Worm (Caenorhabditis elegans) whole organism, young adult: ENCODE results near the gene nlp-52.

Experiments used
- C06A6.2 ChIP-seq: fragments of 200-800 bp; sonication (Bioruptor generic); conservative IDR thresholded peaks from 2 replicates; pipeline ENCODE4 v1.3.6; 2022; ENCODE audit warnings: missing genetic modification characterization, missing compliant biosample characterization
- F23B12.7 ChIP-seq: sonication (generic microtip); optimal IDR thresholded peaks from 2 replicates; lab custom pipeline; 2017; ENCODE audit warnings: missing genetic modification characterization, mild to moderate bottlenecking, missing compliant biosample characterization, antibody characterized with exemption, moderate library complexity; ENCODE audit not compliant: insufficient read depth
- F33H1.4 ChIP-seq: fragments of 200-800 bp; sonication (Bioruptor generic); IDR thresholded peaks from 2 replicates; pipeline ENCODE4 v1.3.6; 2022; ENCODE audit warnings: missing genetic modification reagents, missing genetic modification characterization, missing compliant biosample characterization
- F52B5.7 ChIP-seq: sonication (generic microtip); optimal IDR thresholded peaks from 2 replicates; lab custom pipeline; 2016; ENCODE audit warnings: mild to moderate bottlenecking, missing genetic modification characterization, missing compliant biosample characterization
- F57C9.4 ChIP-seq: sonication (generic microtip); optimal IDR thresholded peaks from 2 replicates; lab custom pipeline; 2017; ENCODE audit warnings: mild to moderate bottlenecking, missing genetic modification characterization, missing compliant biosample characterization
- K11D2.4 ChIP-seq: fragments of 200-800 bp; sonication (Bioruptor generic); IDR thresholded peaks from 2 replicates; pipeline ENCODE4 v1.3.6; 2022; ENCODE audit warnings: missing genetic modification reagents, missing genetic modification characterization, missing compliant biosample characterization
- Y53F4B.3 ChIP-seq: fragments of 200-800 bp; sonication (Bioruptor generic); IDR thresholded peaks from 2 replicates; pipeline ENCODE4 v1.3.6; 2022; ENCODE audit warnings: missing genetic modification reagents, missing genetic modification characterization, missing compliant biosample characterization
- ZK185.1 ChIP-seq: sonication (generic microtip); optimal IDR thresholded peaks from 2 replicates; lab custom pipeline; 2016; ENCODE audit warnings: mild to moderate bottlenecking, missing genetic modification characterization, missing compliant biosample characterization; ENCODE audit not compliant: poor library complexity, severe bottlenecking
- atf-7 ChIP-seq: sonication (generic microtip); optimal IDR thresholded peaks from 2 replicates; lab custom pipeline; 2017; ENCODE audit warnings: mild to moderate bottlenecking, missing genetic modification characterization, missing compliant biosample characterization
- attf-6 ChIP-seq: fragments of 200-800 bp; sonication (Bioruptor generic); IDR thresholded peaks from 2 replicates; pipeline ENCODE4 v1.3.6; 2022; ENCODE audit warnings: missing genetic modification reagents, missing genetic modification characterization, missing compliant biosample characterization
- ceh-40 ChIP-seq: fragments of 200-800 bp; sonication (Bioruptor generic); IDR thresholded peaks from 2 replicates; pipeline ENCODE4 v1.3.6; 2022; ENCODE audit warnings: missing genetic modification characterization, missing compliant biosample characterization
- ceh-79 ChIP-seq: sonication (generic microtip); optimal IDR thresholded peaks from 2 replicates; lab custom pipeline; 2017; ENCODE audit warnings: mild to moderate bottlenecking, missing genetic modification characterization, missing compliant biosample characterization
- die-1 ChIP-seq: sonication (generic microtip); optimal IDR thresholded peaks from 2 replicates; lab custom pipeline; 2016; ENCODE audit warnings: missing genotype, mild to moderate bottlenecking, missing genetic modification characterization, missing compliant biosample characterization
- dox-1 ChIP-seq: fragments of 200-800 bp; sonication (Bioruptor generic); IDR thresholded peaks from 2 replicates; pipeline ENCODE4 v1.3.6; 2022; ENCODE audit warnings: missing genetic modification reagents, missing genetic modification characterization, missing compliant biosample characterization
- egrh-3 ChIP-seq: fragments of 200-800 bp; sonication (Bioruptor generic); IDR thresholded peaks from 2 replicates; pipeline ENCODE4 v1.3.6; 2022; ENCODE audit warnings: missing genetic modification reagents, missing genetic modification characterization, missing compliant biosample characterization
- ekl-4 ChIP-seq: fragments of 200-800 bp; sonication (Bioruptor generic); IDR thresholded peaks from 2 replicates; pipeline ENCODE4 v1.3.6; 2022; ENCODE audit warnings: missing genetic modification reagents, missing genetic modification characterization, missing compliant biosample characterization
- gei-17 ChIP-seq: fragments of 200-800 bp; sonication (Bioruptor generic); optimal IDR thresholded peaks from 2 replicates; lab custom pipeline; 2018; ENCODE audit warnings: mild to moderate bottlenecking, missing genetic modification characterization, missing compliant biosample characterization
- him-1 ChIP-seq: sonication (generic microtip); optimal IDR thresholded peaks from 2 replicates; lab custom pipeline; 2016; ENCODE audit warnings: missing genotype, missing genetic modification reagents, missing genetic modification characterization, missing compliant biosample characterization
- hlh-12 ChIP-seq: sonication (generic microtip); optimal IDR thresholded peaks from 2 replicates; lab custom pipeline; 2016; ENCODE audit warnings: missing genetic modification characterization, missing compliant biosample characterization
- hlh-26 ChIP-seq: fragments of 200-800 bp; sonication (Bioruptor generic); conservative IDR thresholded peaks from 2 replicates; pipeline ENCODE4 v1.3.6; 2022; ENCODE audit warnings: missing genetic modification reagents, missing genetic modification characterization, missing compliant biosample characterization
- hmg-20 ChIP-seq: fragments of 200-800 bp; sonication (Bioruptor generic); IDR thresholded peaks from 2 replicates; pipeline ENCODE4 v1.3.6; 2022; ENCODE audit warnings: missing genetic modification reagents, missing genetic modification characterization, missing compliant biosample characterization
- lag-1 ChIP-seq: fragments of 200-800 bp; sonication (Bioruptor generic); IDR thresholded peaks from 2 replicates; pipeline ENCODE4 v1.3.6; 2022; ENCODE audit warnings: missing genetic modification reagents, missing genetic modification characterization, missing compliant biosample characterization
- lir-1 ChIP-seq: fragments of 200-800 bp; sonication (Bioruptor generic); conservative IDR thresholded peaks from 2 replicates; pipeline ENCODE4 v1.3.6; 2022; ENCODE audit warnings: missing genetic modification reagents, missing genetic modification characterization, missing compliant biosample characterization
- lsl-1 ChIP-seq: fragments of 200-800 bp; sonication (Bioruptor generic); optimal IDR thresholded peaks from 2 replicates; lab custom pipeline; 2018; ENCODE audit warnings: mild to moderate bottlenecking, missing genetic modification characterization, moderate library complexity, missing compliant biosample characterization
- madf-10 ChIP-seq: sonication (generic microtip); optimal IDR thresholded peaks from 2 replicates; lab custom pipeline; 2016; ENCODE audit warnings: mild to moderate bottlenecking, missing genetic modification characterization, missing compliant biosample characterization
- mel-28 ChIP-seq: sonication (generic microtip); optimal IDR thresholded peaks from 2 replicates; lab custom pipeline; 2016; ENCODE audit warnings: borderline replicate concordance, mild to moderate bottlenecking, missing genetic modification characterization, missing compliant biosample characterization
- mes-4 ChIP-seq: sonication (generic microtip); optimal IDR thresholded peaks from 2 replicates; lab custom pipeline; 2016; ENCODE audit warnings: missing genotype, missing genetic modification characterization, missing compliant biosample characterization
- mxl-1 ChIP-seq: sonication (generic microtip); optimal IDR thresholded peaks from 2 replicates; lab custom pipeline; 2016; ENCODE audit warnings: missing genetic modification characterization, missing compliant biosample characterization
- nfyb-1 ChIP-seq: fragments of 200-800 bp; sonication (Bioruptor generic); IDR thresholded peaks from 2 replicates; pipeline ENCODE4 v1.3.6; 2022; ENCODE audit warnings: missing genetic modification reagents, missing genetic modification characterization, missing compliant biosample characterization
- sdz-38 ChIP-seq: sonication (generic microtip); optimal IDR thresholded peaks from 2 replicates; lab custom pipeline; 2016; ENCODE audit warnings: missing genotype, missing genetic modification characterization, missing compliant biosample characterization
- sea-2 ChIP-seq: fragments of 200-800 bp; sonication (Bioruptor generic); IDR thresholded peaks from 2 replicates; pipeline ENCODE4 v1.3.6; 2022; ENCODE audit warnings: missing genetic modification characterization, missing compliant biosample characterization
- snpc-1.3 ChIP-seq: sonication (generic microtip); optimal IDR thresholded peaks from 2 replicates; lab custom pipeline; 2017; ENCODE audit warnings: missing genetic modification characterization, mild to moderate bottlenecking, missing compliant biosample characterization, antibody characterized with exemption, moderate library complexity, missing genotype, missing genetic modification reagents; ENCODE audit not compliant: insufficient read depth
- snpc-4 ChIP-seq, 5 experiments: fragments of 150-350 bp in 1 of 5; sonication (generic microtip) in 4 of 5; optimal IDR thresholded peaks; 2 replicates each; lab custom pipeline; 2014 to 2018; ENCODE audit warnings: missing genetic modification characterization in 5 of 5, missing biosample characterization in 3 of 5, antibody characterized with exemption in 2 of 5, mild to moderate bottlenecking in 2 of 5, missing compliant biosample characterization in 2 of 5, missing genotype in 2 of 5, moderate library complexity in 2 of 5, missing genetic modification reagents in 1 of 5
- sptf-2 ChIP-seq: fragments of 200-800 bp; sonication (Bioruptor generic); optimal IDR thresholded peaks from 2 replicates; lab custom pipeline; 2018; ENCODE audit warnings: mild to moderate bottlenecking, missing genetic modification characterization, missing compliant biosample characterization
- tbp1 ChIP-seq: fragments of 200-800 bp; sonication (Bioruptor generic); optimal IDR thresholded peaks from 2 replicates; lab custom pipeline; 2018; ENCODE audit warnings: mild to moderate bottlenecking, missing genetic modification characterization, missing compliant biosample characterization
- tlf-1 ChIP-seq: fragments of 200-800 bp; sonication (Bioruptor generic); optimal IDR thresholded peaks from 2 replicates; lab custom pipeline; 2018; ENCODE audit warnings: mild to moderate bottlenecking, missing genetic modification characterization, missing compliant biosample characterization
- unc-130 ChIP-seq: sonication (generic microtip); optimal IDR thresholded peaks from 2 replicates; lab custom pipeline; 2016; ENCODE audit warnings: missing genetic modification reagents, missing genetic modification characterization, missing compliant biosample characterization
- xnd-1 ChIP-seq: sonication (generic microtip); optimal IDR thresholded peaks from 2 replicates; lab custom pipeline; 2016; ENCODE audit warnings: missing genotype, missing genetic modification reagents, missing genetic modification characterization, missing compliant biosample characterization
- zfh-2 ChIP-seq: fragments of 200-800 bp; sonication (Bioruptor generic); conservative IDR thresholded peaks from 2 replicates; pipeline ENCODE4 v1.3.6; 2022; ENCODE audit warnings: missing genetic modification reagents, missing genetic modification characterization, missing compliant biosample characterization
- zim-3 ChIP-seq: sonication (generic microtip); optimal IDR thresholded peaks from 2 replicates; lab custom pipeline; 2017; ENCODE audit warnings: mild to moderate bottlenecking, missing genetic modification characterization, moderate library complexity, missing compliant biosample characterization
- ztf-18 ChIP-seq: sonication (generic microtip); optimal IDR thresholded peaks from 2 replicates; lab custom pipeline; 2016; ENCODE audit warnings: missing genotype, mild to moderate bottlenecking, missing genetic modification characterization, missing compliant biosample characterization
- ztf-25 ChIP-seq: fragments of 200-800 bp; sonication (Bioruptor generic); IDR thresholded peaks from 2 replicates; pipeline ENCODE4 v1.3.6; 2022; ENCODE audit warnings: missing genetic modification reagents, missing genetic modification characterization, missing compliant biosample characterization
- ztf-26 ChIP-seq: sonication (generic microtip); optimal IDR thresholded peaks from 2 replicates; lab custom pipeline; 2017; ENCODE audit warnings: missing genetic modification characterization, missing compliant biosample characterization

The nlp-52 gene

ce11 chrIII:752326-752725 is 9.2 kb upstream of the nlp-52 start, which contains the start of gene pat-12:
TSS of gene pat-12 (minus strand) at chrIII:752426.
- no peak for TF ChIP-seq mel-28 (tag; lab: Kevin White, UChicago)
- no peak for TF ChIP-seq ZK185.1 (tag; lab: Kevin White, UChicago)
- no peak for TF ChIP-seq mes-4 (tag; lab: Kevin White, UChicago)
- TF ChIP-seq mxl-1 (tag; lab: Kevin White, UChicago) = no peak
- no peak for TF ChIP-seq die-1
- no peak for TF ChIP-seq madf-10 (tag; lab: Kevin White, UChicago)
- TF ChIP-seq ekl-4 (GFP tag; lab: Robert Waterston, UW) = no peak
- no peak for TF ChIP-seq C06A6.2 (GFP tag; lab: Robert Waterston, UW)
- no peak for TF ChIP-seq F33H1.4 (GFP tag; lab: Robert Waterston, UW)
- no peak for TF ChIP-seq F57C9.4
- no peak for TF ChIP-seq ztf-26
- no peak for TF ChIP-seq ztf-25 (GFP tag; lab: Robert Waterston, UW)
- TF ChIP-seq K11D2.4 (GFP tag; lab: Robert Waterston, UW) = no peak
- TF ChIP-seq egrh-3 (GFP tag; lab: Robert Waterston, UW) = no peak
- TF ChIP-seq hmg-20 = no peak

ce11 chrIII:754371-754770 is 7.2 kb upstream of the nlp-52 start:
- no peak for TF ChIP-seq lag-1 (GFP tag; lab: Robert Waterston, UW)
- TF ChIP-seq xnd-1 (tag; lab: Kevin White, UChicago) = no peak
- no peak for TF ChIP-seq sptf-2 (GFP tag; lab: Kevin White, UChicago)
- no peak for TF ChIP-seq lir-1 (GFP tag; lab: Robert Waterston, UW)
- TF ChIP-seq ceh-79 (tag; lab: Kevin White, UChicago) = no peak
- TF ChIP-seq tlf-1 (GFP tag; lab: Kevin White, UChicago) = no peak
- no peak for TF ChIP-seq die-1
- TF ChIP-seq F52B5.7 = no peak
- no peak for TF ChIP-seq zim-3 (tag; lab: Kevin White, UChicago)
- no peak for TF ChIP-seq Y53F4B.3 (GFP tag; lab: Robert Waterston, UW)
- no peak for TF ChIP-seq sdz-38 (tag; lab: Kevin White, UChicago)
- TF ChIP-seq ceh-40 = no peak
- no peak for TF ChIP-seq ztf-25 (GFP tag; lab: Robert Waterston, UW)
- TF ChIP-seq him-1 (tag; lab: Kevin White, UChicago) = no peak

ce11 chrIII:757981-758380 is 3.6 kb upstream of the nlp-52 start, which contains the start of gene T17H7.7:
TSS of gene T17H7.7 (minus strand) at chrIII:758081.
- TF ChIP-seq sea-2 (no peak), zfh-2 (GFP tag; lab: Robert Waterston, UW) (no peak), ztf-25 (GFP tag; lab: Robert Waterston, UW) (no peak), hlh-12 (tag; lab: Kevin White, UChicago) (no peak), snpc-1.3 (tag; lab: Kevin White, UChicago) (no peak), atf-7 (tag; lab: Kevin White, UChicago) (no peak), tbp1 (GFP tag; lab: Kevin White, UChicago) (no peak), nfyb-1 (no peak), F23B12.7 (tag; lab: Kevin White, UChicago) (no peak), gei-17 (GFP tag; lab: Kevin White, UChicago) (no peak), zim-3 (tag; lab: Kevin White, UChicago) (no peak), hlh-26 (no peak), ztf-18 (tag; lab: Kevin White, UChicago) (no peak), unc-130 (GFP tag; lab: Kevin White, UChicago) (no peak), snpc-4 (GFP tag; optimal IDR thresholded peaks at IDR 0.05; lab: Kevin White, UChicago) (no peak), snpc-4 (tag; optimal IDR thresholded peaks at IDR 0.05; lab: Kevin White, UChicago) (no peak), dox-1 (no peak), lir-1 (GFP tag; lab: Robert Waterston, UW) (no peak), attf-6 (GFP tag; lab: Robert Waterston, UW) (no peak), lsl-1 (GFP tag; lab: Kevin White, UChicago) (no peak)
